Worm (Caenorhabditis elegans) whole organism, L2 larva: Measurements from ENCODE around the gene Y62H9A.8.

Experiments
- C34F6.9 ChIP-seq: fragments of 150-350 bp; optimal IDR thresholded peaks from 2 replicates; lab custom pipeline; 2014; ENCODE audit warnings: missing biosample characterization, missing genetic modification characterization
- R02D3.7 ChIP-seq: fragments of 150-350 bp; optimal IDR thresholded peaks from 2 replicates; lab custom pipeline; 2014; ENCODE audit warnings: missing biosample characterization, missing genetic modification characterization
- Y55F3AM.14 ChIP-seq: fragments of 200-800 bp; sonication (Bioruptor generic); optimal IDR thresholded peaks from 2 replicates; lab custom pipeline; 2018; ENCODE audit warnings: mild to moderate bottlenecking, missing genetic modification characterization, missing compliant biosample characterization
- alr-1 ChIP-seq: fragments of 150-350 bp; optimal IDR thresholded peaks from 2 replicates; lab custom pipeline; 2014; ENCODE audit warnings: missing biosample characterization, missing genetic modification characterization
- ama-1 ChIP-seq: fragments of 150-350 bp; optimal IDR thresholded peaks from 2 replicates; lab custom pipeline; 2018; ENCODE audit warnings: inconsistent platforms
- blmp-1 ChIP-seq: sonication (generic microtip); optimal IDR thresholded peaks from 2 replicates; lab custom pipeline; 2017; ENCODE audit warnings: missing genetic modification characterization, mild to moderate bottlenecking, missing compliant biosample characterization, antibody characterized with exemption, moderate library complexity; ENCODE audit not compliant: insufficient read depth
- ceh-82 ChIP-seq: fragments of 150-350 bp; optimal IDR thresholded peaks from 2 replicates; lab custom pipeline; 2014; ENCODE audit warnings: missing biosample characterization, missing genetic modification characterization
- crh-2 ChIP-seq: sonication (generic microtip); optimal IDR thresholded peaks from 2 replicates; lab custom pipeline; 2017; ENCODE audit warnings: missing biosample characterization, missing genetic modification characterization
- dmd-4 ChIP-seq: sonication (generic microtip); optimal IDR thresholded peaks from 2 replicates; lab custom pipeline; 2017; ENCODE audit warnings: missing biosample characterization, missing genetic modification characterization
- elt-1 ChIP-seq: fragments of 150-350 bp; optimal IDR thresholded peaks from 2 replicates; lab custom pipeline; 2014; ENCODE audit warnings: missing biosample characterization, missing genetic modification characterization
- fos-1 ChIP-seq: fragments of 150-350 bp; optimal IDR thresholded peaks from 2 replicates; lab custom pipeline; 2014; ENCODE audit warnings: missing biosample characterization, missing genetic modification characterization
- gmeb-1 ChIP-seq: fragments of 150-350 bp; optimal IDR thresholded peaks from 2 replicates; lab custom pipeline; 2014; ENCODE audit warnings: missing biosample characterization, missing genetic modification characterization
- lin-11 ChIP-seq: fragments of 150-350 bp; sonication (generic microtip); optimal IDR thresholded peaks from 2 replicates; lab custom pipeline; 2014; ENCODE audit warnings: missing biosample characterization, missing genetic modification characterization, inconsistent platforms, mixed read lengths
- lin-39 ChIP-seq: fragments of 150-350 bp; optimal IDR thresholded peaks from 2 replicates; lab custom pipeline; 2014; ENCODE audit warnings: missing biosample characterization, missing genetic modification reagents, missing genetic modification characterization
- lsy-2 ChIP-seq, 2 experiments: fragments of 150-350 bp in 1 of 2; sonication (generic microtip) in 1 of 2; optimal IDR thresholded peaks; 2 replicates each; lab custom pipeline; 2014 to 2017; ENCODE audit warnings: missing biosample characterization in 2 of 2, missing genetic modification characterization in 2 of 2
- mab-5 ChIP-seq: fragments of 150-350 bp; optimal IDR thresholded peaks from 2 replicates; lab custom pipeline; 2014; ENCODE audit warnings: missing biosample characterization, missing genetic modification characterization
- mbf-1 ChIP-seq: sonication (generic microtip); optimal IDR thresholded peaks from 2 replicates; lab custom pipeline; 2017; ENCODE audit warnings: missing biosample characterization, missing genetic modification characterization
- nhr-10 ChIP-seq: sonication (generic microtip); optimal IDR thresholded peaks from 2 replicates; lab custom pipeline; 2017; ENCODE audit warnings: missing biosample characterization, missing genetic modification characterization
- nhr-11 ChIP-seq: fragments of 150-350 bp; optimal IDR thresholded peaks from 2 replicates; lab custom pipeline; 2014; ENCODE audit warnings: missing biosample characterization, missing genetic modification characterization
- nhr-12 ChIP-seq: fragments of 150-350 bp; optimal IDR thresholded peaks from 2 replicates; lab custom pipeline; 2014; ENCODE audit warnings: missing biosample characterization, missing genetic modification characterization
- nhr-129 ChIP-seq: fragments of 150-350 bp; optimal IDR thresholded peaks from 2 replicates; lab custom pipeline; 2014; ENCODE audit warnings: missing biosample characterization, missing genetic modification characterization
- nhr-21 ChIP-seq: fragments of 150-350 bp; optimal IDR thresholded peaks from 2 replicates; lab custom pipeline; 2014; ENCODE audit warnings: missing biosample characterization, missing genetic modification characterization
- nhr-25 ChIP-seq: fragments of 150-350 bp; sonication (generic microtip); optimal IDR thresholded peaks from 3 replicates; lab custom pipeline; 2014; ENCODE audit warnings: missing biosample characterization, missing genetic modification characterization
- nhr-6 ChIP-seq: fragments of 150-350 bp; optimal IDR thresholded peaks from 2 replicates; lab custom pipeline; 2014; ENCODE audit warnings: missing biosample characterization, missing genetic modification characterization
- nhr-77 ChIP-seq: fragments of 150-350 bp; optimal IDR thresholded peaks from 2 replicates; lab custom pipeline; 2014; ENCODE audit warnings: missing biosample characterization, missing genetic modification characterization
- sem-4 ChIP-seq: fragments of 150-350 bp; optimal IDR thresholded peaks from 2 replicates; lab custom pipeline; 2014; ENCODE audit warnings: missing biosample characterization, missing genetic modification reagents, missing genetic modification characterization
- sma-3 ChIP-seq: sonication (generic microtip); optimal IDR thresholded peaks from 2 replicates; lab custom pipeline; 2016; ENCODE audit warnings: missing genetic modification reagents, missing genetic modification characterization, missing compliant biosample characterization
- sma-9 ChIP-seq, 2 experiments: fragments of 150-350 bp in 1 of 2; sonication (generic microtip) in 1 of 2; optimal IDR thresholded peaks; 2 replicates each; lab custom pipeline; 2014 to 2016; ENCODE audit warnings: missing genetic modification characterization in 2 of 2, mild to moderate bottlenecking in 1 of 2, missing biosample characterization in 1 of 2, missing compliant biosample characterization in 1 of 2, missing genetic modification reagents in 1 of 2, moderate library complexity in 1 of 2
- snpc-4 ChIP-seq: fragments of 150-350 bp; optimal IDR thresholded peaks from 2 replicates; lab custom pipeline; 2014; ENCODE audit warnings: missing biosample characterization, missing genetic modification characterization
- unc-39 ChIP-seq: fragments of 150-350 bp; optimal IDR thresholded peaks from 2 replicates; lab custom pipeline; 2014; ENCODE audit warnings: missing biosample characterization, missing genetic modification characterization
- unc-55 ChIP-seq: fragments of 150-350 bp; sonication (generic microtip); optimal IDR thresholded peaks from 3 replicates; lab custom pipeline; 2014; ENCODE audit warnings: missing biosample characterization, missing genetic modification reagents, missing genetic modification characterization
- ztf-1 ChIP-seq: fragments of 200-800 bp; sonication (Bioruptor generic); conservative IDR thresholded peaks from 2 replicates; pipeline ENCODE4 v1.3.6; 2022; ENCODE audit warnings: missing genetic modification characterization, missing compliant biosample characterization
- ztf-11 ChIP-seq: sonication (generic microtip); optimal IDR thresholded peaks from 2 replicates; lab custom pipeline; 2017; ENCODE audit warnings: missing biosample characterization, missing genetic modification characterization

The Y62H9A.8 gene

ce11 chrX:11920723-11921283, 28.6 kb upstream of the Y62H9A.8 start, which contains the start of gene Y62H9A.14:
Y62H9A.14 (plus strand) TSS chrX:11921233.
- no peak for TF ChIP-seq nhr-11 (tag; lab: Kevin White, UChicago)
- TF ChIP-seq R02D3.7 (tag; lab: Kevin White, UChicago) = no peak
- no peak for TF ChIP-seq lsy-2 (tag; optimal IDR thresholded peaks at IDR 0.05; lab: Kevin White, UChicago)
- no peak for TF ChIP-seq lin-11 (tag; lab: Kevin White, UChicago)
- TF ChIP-seq nhr-12 (tag; lab: Kevin White, UChicago) = no peak
- TF ChIP-seq nhr-77 (tag; lab: Kevin White, UChicago) = no peak
- no peak for TF ChIP-seq elt-1 (tag; lab: Kevin White, UChicago)
- no peak for TF ChIP-seq nhr-21 (tag; lab: Kevin White, UChicago)
- TF ChIP-seq crh-2 = no peak
- no peak for TF ChIP-seq ceh-82 (tag; lab: Kevin White, UChicago)
- no peak for TF ChIP-seq unc-39 (tag; lab: Kevin White, UChicago)
- TF ChIP-seq ztf-1 (GFP tag; lab: Robert Waterston, UW) = no peak
- TF ChIP-seq lin-39 (tag; lab: Kevin White, UChicago) = no peak
- no peak for TF ChIP-seq snpc-4
- TF ChIP-seq sma-9 (GFP tag; optimal IDR thresholded peaks at IDR 0.05; lab: Kevin White, UChicago) = no peak
- no peak for TF ChIP-seq sma-9 (tag; optimal IDR thresholded peaks at IDR 0.05; lab: Kevin White, UChicago)
- TF ChIP-seq, all 48 proteins: peak for 0

ce11 chrX:11917994-11918393, 25.8 kb upstream of the Y62H9A.8 start, which contains the start of gene Y62H9A.16:
Y62H9A.16 (plus strand) TSS chrX:11918294.
- no peak for TF ChIP-seq gmeb-1 (tag; lab: Kevin White, UChicago)
- no peak for TF ChIP-seq mab-5
- TF ChIP-seq lin-39 (tag; lab: Kevin White, UChicago) = no peak
- no peak for TF ChIP-seq Y55F3AM.14
- TF ChIP-seq blmp-1 (tag; lab: Kevin White, UChicago) = no peak
- no peak for TF ChIP-seq ama-1
- no peak for TF ChIP-seq unc-55 (GFP tag; lab: Kevin White, UChicago)
- TF ChIP-seq nhr-10 = no peak
- TF ChIP-seq fos-1 (tag; lab: Kevin White, UChicago) = no peak
- TF ChIP-seq nhr-129 (tag; lab: Kevin White, UChicago) = no peak
- TF ChIP-seq mbf-1 = no peak
- no peak for TF ChIP-seq sem-4 (tag; lab: Kevin White, UChicago)
- no peak for TF ChIP-seq dmd-4 (tag; lab: Kevin White, UChicago)
- TF ChIP-seq C34F6.9 (tag; lab: Kevin White, UChicago) = no peak
- no peak for TF ChIP-seq crh-2
- no peak for TF ChIP-seq nhr-6 (tag; lab: Kevin White, UChicago)
- no peak for TF ChIP-seq nhr-77 (tag; lab: Kevin White, UChicago)

DNA sequence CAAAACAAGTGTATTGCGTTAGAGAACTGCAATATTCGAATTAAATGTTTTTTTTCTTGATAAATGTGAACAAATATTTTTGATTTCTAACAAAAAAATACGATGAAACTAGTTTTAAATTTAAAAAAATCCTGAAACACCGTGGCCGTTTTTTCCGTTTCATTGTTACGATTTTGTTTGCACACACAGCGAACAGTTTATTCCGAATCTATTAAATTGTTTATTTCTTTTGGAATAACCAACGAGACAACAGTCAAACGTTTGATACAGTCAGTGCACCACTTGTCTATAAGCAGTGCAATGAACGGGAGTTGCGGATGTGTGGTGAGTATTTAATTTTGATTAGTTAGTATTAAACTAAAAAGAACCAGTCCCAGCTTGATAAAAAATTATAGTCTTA, 24.5 kb upstream of the Y62H9A.8 start, which contains the start of gene Y62H9A.13:
Gene Y62H9A.13 (plus strand): TSS at position 301 of the 400 bp plus-strand sequence.
- TF ChIP-seq lsy-2 (tag; optimal IDR thresholded peaks at IDR 0.05; lab: Kevin White, UChicago) = no peak
- TF ChIP-seq nhr-77 (tag; lab: Kevin White, UChicago) = no peak
- TF ChIP-seq Y55F3AM.14 = no peak
- TF ChIP-seq alr-1 (tag; lab: Kevin White, UChicago) = no peak
- no peak for TF ChIP-seq ceh-82 (tag; lab: Kevin White, UChicago)
- TF ChIP-seq nhr-6 (tag; lab: Kevin White, UChicago) = no peak

DNA sequence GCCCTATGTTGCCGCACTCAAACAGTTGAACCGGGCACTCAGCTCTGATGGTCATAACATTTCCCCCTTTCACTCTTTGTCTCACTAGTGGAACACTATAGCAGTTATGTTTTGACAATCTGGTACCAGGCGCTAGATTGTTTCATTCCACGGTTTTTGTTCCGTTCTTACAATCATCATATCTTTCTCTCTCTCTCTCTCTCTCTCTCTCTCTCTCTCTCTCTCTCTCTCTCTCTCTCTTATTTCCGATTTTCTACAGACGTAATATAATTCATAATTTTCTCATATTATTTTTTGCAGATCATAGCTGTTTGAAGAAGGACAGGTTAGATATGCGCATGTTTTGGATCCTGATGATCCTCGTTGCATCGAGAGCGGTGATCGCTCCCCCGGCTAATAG, 21.6 kb upstream of the Y62H9A.8 start, which contains the start of gene Y62H9A.12:
Gene Y62H9A.12 (plus strand): TSS at position 301 of the 400 bp plus-strand sequence.
- no peak for TF ChIP-seq gmeb-1 (tag; lab: Kevin White, UChicago)
- TF ChIP-seq sma-3 (GFP tag; lab: Kevin White, UChicago) = no peak
- no peak for TF ChIP-seq ceh-82 (tag; lab: Kevin White, UChicago)
- TF ChIP-seq Y55F3AM.14 = no peak
- TF ChIP-seq elt-1 (tag; lab: Kevin White, UChicago) = no peak
- no peak for TF ChIP-seq nhr-25 (tag; lab: Kevin White, UChicago)
- no peak for TF ChIP-seq ztf-11 (tag; lab: Kevin White, UChicago)
- no peak for TF ChIP-seq mbf-1

ce11 chrX:11910046-11910445, 17.8 kb upstream of the Y62H9A.8 start, which contains the start of gene Y62H9A.15:
Y62H9A.15 (minus strand) TSS chrX:11910145.
- TF ChIP-seq lin-39 (tag; lab: Kevin White, UChicago) (no peak), fos-1 (tag; lab: Kevin White, UChicago) (peak; percentile 8)
